Worm (Caenorhabditis elegans): ENCODE measurements around the gene unc-26.

ce11 chrIV:13313156-13313555 lies 40.8 kb upstream of the unc-26 start:
- TF ChIP-seq aptf-3 (GFP tag; IDR thresholded peaks at IDR 0.05) (no peak), cebp-1 (GFP tag; IDR thresholded peaks at IDR 0.05) (no peak), cebp-1 (tag; optimal IDR thresholded peaks at IDR 0.05) (peak; percentile 14), aptf-2 (GFP tag; conservative IDR thresholded peaks at IDR 0.05) (no peak), nfya-1 (tag; optimal IDR thresholded peaks at IDR 0.05; ENCODE audit: borderline replicate concordance, insufficient read depth) (no peak), ceh-40 (GFP tag; IDR thresholded peaks at IDR 0.05) (no peak), nhr-80 (tag; optimal IDR thresholded peaks at IDR 0.05) (peak; percentile 72), cebp-2 (GFP tag; IDR thresholded peaks at IDR 0.05) (no peak), zfh-2 (GFP tag; conservative IDR thresholded peaks at IDR 0.05) (peak; percentile 48; the same call in 1 of the 2 replicates), snpc-4 (GFP tag; optimal IDR thresholded peaks at IDR 0.05) (no peak), snpc-4 (tag; optimal IDR thresholded peaks at IDR 0.05) (no peak)
